Fruit fly (Drosophila melanogaster) Kc167 (cell line): ENCODE data around the gene CG42833.

Source experiments
- insv ChIP-seq: fragments of >200 bp; optimal IDR thresholded peaks from 3 replicates; lab custom pipeline; 2018; ENCODE audit warnings: missing external identifiers
- ttk ChIP-seq: sonication (Bioruptor generic); optimal IDR thresholded peaks from 2 replicates; lab custom pipeline; 2017; ENCODE audit warnings: missing external identifiers

dm6 chr3L:20183345-20184088 is 16.4 kb upstream of the CG42833 start:
- TF ChIP-seq ttk (lab: Kevin White, UChicago) (no peak), insv (lab: Kevin White, UChicago) (no peak)
